Fruit fly (Drosophila melanogaster): ENCODE results near the gene CG5116.

Gene CG5116

DNA sequence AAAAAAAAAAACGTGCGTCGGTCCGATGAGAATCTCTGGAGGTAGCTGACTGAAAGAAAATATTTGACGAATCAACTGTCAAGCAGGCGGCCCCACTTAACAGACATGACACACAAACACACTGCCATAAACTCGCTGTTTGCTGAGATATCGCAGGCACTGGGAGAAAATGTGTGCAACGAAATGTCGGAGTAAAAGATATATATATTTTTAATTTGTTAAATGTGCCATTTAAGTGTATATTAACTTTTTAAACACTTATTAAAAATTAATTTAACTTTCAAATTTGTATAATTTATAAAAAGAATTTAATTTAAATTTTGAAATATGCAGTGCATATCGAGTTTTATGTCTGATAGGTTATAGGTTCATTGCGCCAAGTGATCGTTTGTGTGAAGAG lies 6.2 kb downstream of the CG5116 start (continued):
- TF ChIP-seq CG4854 (GFP tag; optimal IDR thresholded peaks at IDR 0.05), result no peak
- TF ChIP-seq Nf-YA (GFP tag; IDR thresholded peaks at IDR 0.05), result no peak
- no peak for TF ChIP-seq TFAM (GFP tag; optimal IDR thresholded peaks at IDR 0.05)
- no peak for TF ChIP-seq Ravus (GFP tag; IDR thresholded peaks at IDR 0.05)
- TF ChIP-seq wdn (GFP tag; IDR thresholded peaks at IDR 0.05), result no peak; the same call in 1 of the 2 replicates
- peak; percentile 71 for TF ChIP-seq CG10267 (tag; optimal IDR thresholded peaks at IDR 0.05)
- TF ChIP-seq dmrt11E (tag; optimal IDR thresholded peaks at IDR 0.05), result peak; percentile 67
- TF ChIP-seq Rfx (GFP tag; IDR thresholded peaks at IDR 0.05), result peak; percentile 65; the same call in 1 of the 2 replicates
- TF ChIP-seq CG33213 (GFP tag; optimal IDR thresholded peaks at IDR 0.05), result no peak
- no peak for TF ChIP-seq Bteb2 (GFP tag; optimal IDR thresholded peaks at IDR 0.05)
- TF ChIP-seq tio (GFP tag; optimal IDR thresholded peaks at IDR 0.05), result no peak
- peak; percentile 73; the same call in 1 of the 2 replicates for TF ChIP-seq CG32532 (GFP tag; IDR thresholded peaks at IDR 0.05)
- peak; percentile 54 for TF ChIP-seq Med (GFP tag)
- TF ChIP-seq CG4404 (GFP tag; IDR thresholded peaks at IDR 0.05), result no peak
- TF ChIP-seq Adf1 (GFP tag; IDR thresholded peaks at IDR 0.05), result no peak
- peak; percentile 3 for TF ChIP-seq nerfin-1 (tag; optimal IDR thresholded peaks at IDR 0.05)
- TF ChIP-seq gce (GFP tag; IDR thresholded peaks at IDR 0.05), result no peak
- TF ChIP-seq Sry-δ (GFP tag; optimal IDR thresholded peaks at IDR 0.05), result no peak
- TF ChIP-seq CG3065 (GFP tag; optimal IDR thresholded peaks at IDR 0.05), result no peak
- TF ChIP-seq Abd-B (GFP tag; optimal IDR thresholded peaks at IDR 0.05), result peak; percentile 51
- peak; percentile 43 for TF ChIP-seq fd96Cb (tag; optimal IDR thresholded peaks at IDR 0.05)
- TF ChIP-seq slp2 (GFP tag; optimal IDR thresholded peaks at IDR 0.05), result no peak
- TF ChIP-seq croc (GFP tag; conservative IDR thresholded peaks at IDR 0.05), result peak; percentile 38; the same call in 1 of the 3 replicates
- TF ChIP-seq Jarid2 (GFP tag; optimal IDR thresholded peaks at IDR 0.05), result no peak
- no peak for TF ChIP-seq Hey (tag; optimal IDR thresholded peaks at IDR 0.05)
- TF ChIP-seq GATAe (GFP tag; conservative IDR thresholded peaks at IDR 0.05), result peak; percentile 67; the same call in 1 of the 2 replicates
- TF ChIP-seq CG10979 (tag; optimal IDR thresholded peaks at IDR 0.05), result peak; percentile 67
- peak; percentile 73 for TF ChIP-seq Drgx (GFP tag; IDR thresholded peaks at IDR 0.05)
- TF ChIP-seq sug (tag; optimal IDR thresholded peaks at IDR 0.05), result no peak
- TF ChIP-seq Awh (GFP tag; IDR thresholded peaks at IDR 0.05), result peak; percentile 40; the same call in 1 of the 2 replicates
- TF ChIP-seq sqz (GFP tag; optimal IDR thresholded peaks at IDR 0.05), result peak; percentile 23
- no peak for TF ChIP-seq Usf (GFP tag; optimal IDR thresholded peaks at IDR 0.05)
- TF ChIP-seq gro (GFP tag; optimal IDR thresholded peaks at IDR 0.05), result no peak
- no peak for TF ChIP-seq Doc2 (GFP tag; IDR thresholded peaks at IDR 0.05)
- TF ChIP-seq CG7745 (tag; optimal IDR thresholded peaks at IDR 0.05), result no peak
- peak; percentile 61; the same call in 2 of the 3 replicates for TF ChIP-seq row (GFP tag; IDR thresholded peaks at IDR 0.05)
- no peak for TF ChIP-seq br (optimal IDR thresholded peaks at IDR 0.05)
- peak; percentile 29 for TF ChIP-seq Max (GFP tag; optimal IDR thresholded peaks at IDR 0.05)
- no peak for TF ChIP-seq CG34376 (GFP tag; optimal IDR thresholded peaks at IDR 0.05)
- TF ChIP-seq pho (GFP tag; optimal IDR thresholded peaks at IDR 0.05), result no peak
- TF ChIP-seq Oaz (GFP tag; IDR thresholded peaks at IDR 0.05), result no peak
- peak; percentile 79 for TF ChIP-seq CG18599 (GFP tag; optimal IDR thresholded peaks at IDR 0.05)
- no peak for TF ChIP-seq HLHmδ (GFP tag; optimal IDR thresholded peaks at IDR 0.05)
- no peak for TF ChIP-seq CG31365 (tag; optimal IDR thresholded peaks at IDR 0.05)
- TF ChIP-seq gcm (GFP tag; optimal IDR thresholded peaks at IDR 0.05), result peak; percentile 68
- TF ChIP-seq CG9215 (GFP tag; IDR thresholded peaks at IDR 0.05), result no peak
- peak; percentile 49 for TF ChIP-seq CG6254 (GFP tag; optimal IDR thresholded peaks at IDR 0.05)
- TF ChIP-seq CG8359 (GFP tag; optimal IDR thresholded peaks at IDR 0.05; ENCODE audit: borderline replicate concordance), result no peak
- TF ChIP-seq CG14860 (GFP tag; IDR thresholded peaks at IDR 0.05; ENCODE audit: partially characterized antibody), result no peak
- TF ChIP-seq CG31388 (GFP tag; optimal IDR thresholded peaks at IDR 0.05), result no peak
- no peak for TF ChIP-seq pb (GFP tag; optimal IDR thresholded peaks at IDR 0.05)
- no peak for TF ChIP-seq eyg (GFP tag; optimal IDR thresholded peaks at IDR 0.05)

Measured in whole organism, embryonic.